Worm (Caenorhabditis elegans) whole organism, young adult: Measurements from ENCODE around the gene pyp-1.

Source experiments
- ZK185.1 ChIP-seq: sonication (generic microtip); optimal IDR thresholded peaks from 2 replicates; lab custom pipeline; 2016; ENCODE audit warnings: mild to moderate bottlenecking, missing genetic modification characterization, missing compliant biosample characterization; ENCODE audit not compliant: poor library complexity, severe bottlenecking
- lag-1 ChIP-seq: fragments of 200-800 bp; sonication (Bioruptor generic); IDR thresholded peaks from 2 replicates; pipeline ENCODE4 v1.3.6; 2022; ENCODE audit warnings: missing genetic modification reagents, missing genetic modification characterization, missing compliant biosample characterization
- lin-35 ChIP-seq, 3 experiments: fragments of 150-350 bp in 2 of 3; sonication (generic microtip) in 1 of 3; optimal IDR thresholded peaks; 2 replicates each; lab custom pipeline; 2014 to 2018; ENCODE audit warnings: missing biosample characterization in 3 of 3, missing genetic modification characterization in 3 of 3, missing genetic modification reagents in 3 of 3
- mxl-1 ChIP-seq: sonication (generic microtip); optimal IDR thresholded peaks from 2 replicates; lab custom pipeline; 2016; ENCODE audit warnings: missing genetic modification characterization, missing compliant biosample characterization

DNA sequence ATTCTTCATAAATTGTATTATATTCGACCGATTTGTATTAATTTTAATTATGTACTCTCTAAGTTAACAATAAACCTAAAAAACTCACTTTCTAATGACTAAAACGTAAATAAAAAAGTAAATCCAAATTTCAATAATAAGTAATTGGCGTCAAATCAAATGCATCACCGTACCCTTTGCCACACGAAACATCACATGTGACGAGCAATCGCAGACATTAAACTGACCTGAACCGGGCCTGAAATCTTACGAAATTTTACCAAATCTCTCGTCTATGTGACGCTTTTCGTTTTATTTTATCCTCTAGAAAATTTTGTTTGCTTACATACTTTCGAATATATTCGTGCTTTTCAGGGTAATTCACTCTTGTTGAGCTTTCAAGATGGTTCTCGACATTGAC lies 4.6 kb upstream of the pyp-1 start, which contains the start of the genes C47E12.2 and sars-1:
- no peak for TF ChIP-seq lag-1 (GFP tag; lab: Robert Waterston, UW)
- no peak for TF ChIP-seq ZK185.1 (tag; lab: Kevin White, UChicago)
- no peak for TF ChIP-seq mxl-1 (tag; lab: Kevin White, UChicago)
- no peak for TF ChIP-seq lin-35 (GFP tag; optimal IDR thresholded peaks at IDR 0.05; lab: Kevin White, UChicago)
